Fruit fly (Drosophila melanogaster) whole organism, pupa: ENCODE measurements around the gene CCHa2.

ENCODE experiments used
- CG10348 ChIP-seq: fragments of 200-800 bp; sonication (Bioruptor generic); IDR thresholded peaks from 2 replicates; pipeline ENCODE4 v1.3.6; 2022; ENCODE audit warnings: missing biosample characterization, missing genetic modification characterization
- CG13204 ChIP-seq: fragments of 200-800 bp; sonication (Bioruptor generic); optimal IDR thresholded peaks from 2 replicates; lab custom pipeline; 2018; ENCODE audit warnings: missing biosample characterization, mild to moderate bottlenecking, missing genetic modification characterization, moderate library complexity
- CG17806 ChIP-seq: fragments of 200-800 bp; sonication (Bioruptor generic); optimal IDR thresholded peaks from 2 replicates; lab custom pipeline; 2018; ENCODE audit warnings: missing biosample characterization, mild to moderate bottlenecking, missing genetic modification characterization, moderate library complexity
- CG32121 ChIP-seq: fragments of 200-800 bp; sonication (Bioruptor generic); IDR thresholded peaks from 2 replicates; pipeline ENCODE4 v1.3.6; 2022; ENCODE audit warnings: missing biosample characterization, missing genetic modification characterization
- CG8159 ChIP-seq: fragments of 200-800 bp; sonication (Bioruptor generic); optimal IDR thresholded peaks from 3 replicates; lab custom pipeline; 2018; ENCODE audit warnings: missing biosample characterization, mild to moderate bottlenecking, missing genetic modification characterization, moderate library complexity
- CG8301 ChIP-seq: fragments of 200-800 bp; sonication (Bioruptor generic); optimal IDR thresholded peaks from 2 replicates; lab custom pipeline; 2018; ENCODE audit warnings: missing biosample characterization, mild to moderate bottlenecking, missing genetic modification characterization
- CG9948 ChIP-seq: fragments of 200-800 bp; sonication (Bioruptor generic); optimal IDR thresholded peaks from 2 replicates; lab custom pipeline; 2018; ENCODE audit warnings: missing biosample characterization, mild to moderate bottlenecking, missing genetic modification characterization, moderate library complexity
- Pif1A ChIP-seq: fragments of 200-800 bp; sonication (Bioruptor generic); optimal IDR thresholded peaks from 3 replicates; lab custom pipeline; 2016; ENCODE audit warnings: missing biosample characterization, missing genetic modification characterization
- Pif1B ChIP-seq: fragments of 200-800 bp; sonication (Bioruptor generic); optimal IDR thresholded peaks from 3 replicates; lab custom pipeline; 2016; ENCODE audit warnings: missing biosample characterization, missing genetic modification characterization
- gl ChIP-seq: fragments of 200-800 bp; sonication (Bioruptor generic); optimal IDR thresholded peaks from 2 replicates; lab custom pipeline; 2018; ENCODE audit warnings: missing biosample characterization, mild to moderate bottlenecking, missing genetic modification characterization

DNA sequence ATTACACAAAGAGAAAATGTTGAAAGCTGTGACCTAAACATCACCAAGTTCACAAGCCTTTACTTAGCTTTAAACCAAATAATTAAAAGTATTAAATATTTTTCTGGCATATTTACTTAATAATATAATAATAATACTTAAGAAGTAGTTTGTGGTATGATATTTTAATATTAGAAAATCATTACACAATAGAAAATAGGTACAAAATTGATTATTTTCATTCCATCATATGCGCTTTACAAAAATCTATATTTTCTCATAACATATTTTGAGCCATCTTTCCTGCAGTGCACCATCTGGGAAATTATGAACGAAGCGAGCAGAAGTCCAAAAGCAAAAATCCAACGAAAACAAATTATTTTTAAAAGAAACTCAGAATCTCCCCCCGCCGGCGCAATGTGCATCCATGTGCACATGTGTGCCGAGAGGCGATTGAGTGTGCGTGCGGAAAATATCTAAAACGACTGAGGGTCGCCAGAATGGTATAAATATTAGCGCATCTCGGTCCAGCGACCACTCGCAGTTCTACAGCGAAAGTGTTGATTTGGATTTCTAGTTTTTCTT lies 30.6 kb upstream of the CCHa2 start, which contains the start of gene Act87E:
- peak; percentile 12 for TF ChIP-seq CG17806 (tag; lab: Kevin White, UChicago)
- TF ChIP-seq Pif1B (GFP tag; lab: Kevin White, UChicago) = no peak
- no peak for TF ChIP-seq gl (tag; lab: Kevin White, UChicago)
- no peak for TF ChIP-seq Pif1A
- TF ChIP-seq CG13204 (GFP tag; lab: Kevin White, UChicago) = no peak
- TF ChIP-seq CG8159 = peak; percentile 68
- no peak for TF ChIP-seq CG10348
- peak; percentile 59 for TF ChIP-seq CG9948 (tag; lab: Kevin White, UChicago)
- no peak for TF ChIP-seq CG32121 (GFP tag; lab: Robert Waterston, UW)
- peak; percentile 66 for TF ChIP-seq CG8301
